Fruit fly (Drosophila melanogaster) whole organism, embryonic: Measurements from ENCODE around the gene meso18E.

Source experiments
- Abd-B ChIP-seq: fragments of 200-800 bp; sonication (Bioruptor generic); optimal IDR thresholded peaks from 2 replicates; lab custom pipeline; 2018; ENCODE audit warnings: missing biosample characterization, mild to moderate bottlenecking, missing genetic modification characterization, moderate library complexity
- Aef1 ChIP-seq: fragments of 200-800 bp; sonication (Bioruptor generic); IDR thresholded peaks from 3 replicates; pipeline ENCODE4 v1.3.6; 2022; ENCODE audit warnings: missing biosample characterization, missing genetic modification characterization
- Atf-2 ChIP-seq: fragments of 200-800 bp; sonication (Bioruptor generic); optimal IDR thresholded peaks from 2 replicates; lab custom pipeline; 2016; ENCODE audit warnings: missing biosample characterization, missing genetic modification characterization
- Awh ChIP-seq: fragments of 200-800 bp; sonication (Bioruptor generic); IDR thresholded peaks from 2 replicates; pipeline ENCODE4, ENCODE4 v1.3.6; 2022; ENCODE audit warnings: missing biosample characterization, missing genetic modification characterization
- CG10267 ChIP-seq: fragments of 200-800 bp; sonication (Bioruptor generic); optimal IDR thresholded peaks from 2 replicates; lab custom pipeline; 2018; ENCODE audit warnings: missing biosample characterization, mild to moderate bottlenecking, missing genetic modification characterization, moderate library complexity
- CG10979 ChIP-seq: fragments of 200-800 bp; sonication (Bioruptor generic); optimal IDR thresholded peaks from 2 replicates; lab custom pipeline; 2018; ENCODE audit warnings: missing biosample characterization, mild to moderate bottlenecking, missing genetic modification characterization, moderate library complexity
- CG11695 ChIP-seq: fragments of 200-800 bp; sonication (Bioruptor generic); IDR thresholded peaks from 3 replicates; pipeline ENCODE4 v1.3.6; 2022; ENCODE audit warnings: missing biosample characterization, missing genetic modification characterization
- CG12236 ChIP-seq: fragments of 200-800 bp; sonication (Bioruptor generic); optimal IDR thresholded peaks from 2 replicates; lab custom pipeline; 2016; ENCODE audit warnings: missing biosample characterization, missing genetic modification characterization
- CG12391 ChIP-seq: fragments of 200-800 bp; sonication (Bioruptor generic); optimal IDR thresholded peaks from 3 replicates; lab custom pipeline; 2018; ENCODE audit warnings: missing biosample characterization, mild to moderate bottlenecking, missing genetic modification characterization, moderate library complexity
- CG13287 ChIP-seq: fragments of 200-800 bp; sonication (Bioruptor generic); IDR thresholded peaks from 2 replicates; pipeline ENCODE4 v1.3.6; 2022; ENCODE audit warnings: missing biosample characterization, missing genetic modification characterization; ENCODE audit not compliant: partially characterized antibody
- CG13624 ChIP-seq: fragments of 200-800 bp; sonication (Bioruptor generic); optimal IDR thresholded peaks from 2 replicates; lab custom pipeline; 2016; ENCODE audit warnings: missing biosample characterization, missing genetic modification characterization
- CG15696 ChIP-seq: fragments of 200-800 bp; sonication (Bioruptor generic); optimal IDR thresholded peaks from 2 replicates; lab custom pipeline; 2019; ENCODE audit warnings: missing biosample characterization, mild to moderate bottlenecking, missing genetic modification characterization, moderate library complexity
- CG17361 ChIP-seq: fragments of 200-800 bp; sonication (Bioruptor generic); IDR thresholded peaks from 3 replicates; pipeline ENCODE4 v1.3.6; 2022; ENCODE audit warnings: missing biosample characterization, missing genetic modification characterization
- CG17385 ChIP-seq: fragments of 200-800 bp; sonication (Bioruptor generic); optimal IDR thresholded peaks from 3 replicates; lab custom pipeline; 2018; ENCODE audit warnings: missing biosample characterization, mild to moderate bottlenecking, missing genetic modification characterization
- CG18262 ChIP-seq: fragments of 200-800 bp; optimal IDR thresholded peaks from 3 replicates; lab custom pipeline; 2019; ENCODE audit warnings: missing biosample characterization, mild to moderate bottlenecking, missing genetic modification characterization, moderate library complexity
- CG2199 ChIP-seq: fragments of 200-800 bp; sonication (Bioruptor generic); IDR thresholded peaks from 3 replicates; pipeline ENCODE4 v1.3.6; 2022; ENCODE audit warnings: missing biosample characterization, missing genetic modification characterization
- CG32767 ChIP-seq: fragments of 200-800 bp; sonication (Bioruptor generic); IDR thresholded peaks from 2 replicates; pipeline ENCODE4 v1.3.6; 2022; ENCODE audit warnings: missing biosample characterization, missing genetic modification characterization
- CG33557 ChIP-seq: fragments of 200-800 bp; sonication (Bioruptor generic); optimal IDR thresholded peaks from 2 replicates; lab custom pipeline; 2019; ENCODE audit warnings: missing biosample characterization, mild to moderate bottlenecking, missing genetic modification characterization, moderate library complexity
- CG4617 ChIP-seq: fragments of 200-800 bp; sonication (Bioruptor generic); optimal IDR thresholded peaks from 3 replicates; lab custom pipeline; 2016; ENCODE audit warnings: missing biosample characterization, missing genetic modification characterization, borderline replicate concordance
- CG4707 ChIP-seq: fragments of 200-800 bp; sonication (Bioruptor generic); optimal IDR thresholded peaks from 2 replicates; lab custom pipeline; 2018; ENCODE audit warnings: missing biosample characterization, mild to moderate bottlenecking, missing genetic modification characterization, moderate library complexity
- CG6854 ChIP-seq: fragments of 200-800 bp; sonication (Bioruptor generic); optimal IDR thresholded peaks from 3 replicates; lab custom pipeline; 2017; ENCODE audit warnings: missing biosample characterization, mild to moderate bottlenecking, missing genetic modification characterization
- CG7357 ChIP-seq: fragments of 200-800 bp; sonication (Bioruptor generic); IDR thresholded peaks from 3 replicates; pipeline ENCODE4 v1.3.6; 2022; ENCODE audit warnings: missing biosample characterization, missing genetic modification characterization
- Deaf1 ChIP-seq: fragments of 200-800 bp; optimal IDR thresholded peaks from 3 replicates; lab custom pipeline; 2019; ENCODE audit warnings: missing biosample characterization, mild to moderate bottlenecking, missing genetic modification characterization, moderate library complexity
- Dp ChIP-seq: fragments of 200-800 bp; sonication (Bioruptor generic); optimal IDR thresholded peaks from 2 replicates; lab custom pipeline; 2018; ENCODE audit warnings: missing biosample characterization, mild to moderate bottlenecking, missing genetic modification characterization, moderate library complexity
- Dref ChIP-seq: fragments of 200-800 bp; sonication (Bioruptor generic); IDR thresholded peaks from 2 replicates; pipeline ENCODE4 v1.3.6; 2022; ENCODE audit warnings: missing biosample characterization, missing genetic modification characterization
- Elba2 ChIP-seq: fragments of 200-800 bp; sonication (Bioruptor generic); optimal IDR thresholded peaks from 3 replicates; lab custom pipeline; 2016; ENCODE audit warnings: missing biosample characterization, missing genetic modification characterization
- Kr ChIP-seq: fragments of 200-800 bp; sonication (Bioruptor generic); optimal IDR thresholded peaks from 2 replicates; lab custom pipeline; 2017; ENCODE audit warnings: missing biosample characterization, mild to moderate bottlenecking, missing genetic modification characterization
- Med ChIP-seq: fragments of 200-800 bp; sonication (Bioruptor generic); peaks from one replicate; lab custom pipeline; 2016; ENCODE audit warnings: missing biosample characterization, missing genetic modification characterization, mild to moderate bottlenecking, inconsistent platforms, moderate library complexity
- Mrtf ChIP-seq: fragments of 200-800 bp; sonication (Bioruptor generic); IDR thresholded peaks from 3 replicates; pipeline ENCODE4 v1.3.6; 2022; ENCODE audit warnings: missing biosample characterization, missing genetic modification characterization
- Pdp1 ChIP-seq, 2 experiments: fragments of 200-800 bp; sonication (Bioruptor generic); optimal IDR thresholded peaks; 3 replicates each; lab custom pipeline; 2016; ENCODE audit warnings: missing biosample characterization in 2 of 2, missing genetic modification characterization in 2 of 2, mild to moderate bottlenecking in 1 of 2, moderate library complexity in 1 of 2
- Poxn ChIP-seq: fragments of 200-800 bp; sonication (Bioruptor generic); IDR thresholded peaks from 2 replicates; pipeline ENCODE4 v1.3.6; 2022; ENCODE audit warnings: missing biosample characterization, missing genetic modification characterization
- ase ChIP-seq: fragments of 200-800 bp; sonication (Bioruptor generic); IDR thresholded peaks from 3 replicates; pipeline ENCODE4 v1.3.6; 2022; ENCODE audit warnings: missing biosample characterization, missing genetic modification characterization
- crol ChIP-seq: fragments of 200-800 bp; sonication (Bioruptor generic); IDR thresholded peaks from 2 replicates; pipeline ENCODE4 v1.3.6; 2022; ENCODE audit warnings: missing biosample characterization, missing genetic modification characterization
- da ChIP-seq: fragments of 200-800 bp; sonication (Bioruptor generic); optimal IDR thresholded peaks from 2 replicates; lab custom pipeline; 2016; ENCODE audit warnings: missing biosample characterization, missing genetic modification characterization
- dmrt11E ChIP-seq: fragments of 200-800 bp; sonication (Bioruptor generic); optimal IDR thresholded peaks from 3 replicates; lab custom pipeline; 2018; ENCODE audit warnings: missing biosample characterization, mild to moderate bottlenecking, missing genetic modification characterization, moderate library complexity
- dmrt99B ChIP-seq: fragments of 200-800 bp; sonication (Bioruptor generic); optimal IDR thresholded peaks from 2 replicates; lab custom pipeline; 2018; ENCODE audit warnings: missing biosample characterization, mild to moderate bottlenecking, missing genetic modification characterization, moderate library complexity
- emc ChIP-seq: fragments of 200-800 bp; sonication (Bioruptor generic); optimal IDR thresholded peaks from 2 replicates; lab custom pipeline; 2016; ENCODE audit warnings: missing biosample characterization, missing genetic modification characterization
- gem ChIP-seq: fragments of 200-800 bp; sonication (Bioruptor generic); optimal IDR thresholded peaks from 2 replicates; lab custom pipeline; 2019; ENCODE audit warnings: missing biosample characterization, mild to moderate bottlenecking, missing genetic modification characterization, moderate library complexity
- sens ChIP-seq: fragments of 200-800 bp; sonication (Bioruptor generic); peaks from one replicate; lab custom pipeline; 2016; ENCODE audit warnings: missing biosample characterization, missing genetic modification characterization
- slbo ChIP-seq: fragments of 200-800 bp; sonication (Bioruptor generic); IDR thresholded peaks from 2 replicates; pipeline ENCODE4 v1.3.6; 2022; ENCODE audit warnings: missing biosample characterization, missing genetic modification characterization
- sob ChIP-seq: fragments of 200-800 bp; sonication (Bioruptor generic); IDR thresholded peaks from 2 replicates; pipeline ENCODE4 v1.3.6; 2022; ENCODE audit warnings: missing biosample characterization, missing genetic modification characterization
- sr ChIP-seq: fragments of 200-800 bp; sonication (Bioruptor generic); IDR thresholded peaks from 3 replicates; pipeline ENCODE4 v1.3.6; 2022; ENCODE audit warnings: missing biosample characterization, missing genetic modification characterization
- twi ChIP-seq: fragments of 200-800 bp; optimal IDR thresholded peaks from 2 replicates; lab custom pipeline; 2019; ENCODE audit warnings: missing biosample characterization, mild to moderate bottlenecking, missing genetic modification characterization, moderate library complexity
- z ChIP-seq: fragments of 200-800 bp; sonication (Bioruptor generic); IDR thresholded peaks from 3 replicates; pipeline ENCODE4 v1.3.6; 2022; ENCODE audit warnings: missing biosample characterization, missing genetic modification characterization
- zen2 ChIP-seq: fragments of 200-800 bp; sonication (Bioruptor generic); IDR thresholded peaks from 3 replicates; pipeline ENCODE4 v1.3.6; 2022; ENCODE audit warnings: missing biosample characterization, missing genetic modification characterization; ENCODE audit not compliant: partially characterized antibody
- zf30C ChIP-seq: fragments of 200-800 bp; sonication (Bioruptor generic); optimal IDR thresholded peaks from 3 replicates; lab custom pipeline; 2018; ENCODE audit warnings: missing biosample characterization, mild to moderate bottlenecking, missing genetic modification characterization

meso18E gene

DNA sequence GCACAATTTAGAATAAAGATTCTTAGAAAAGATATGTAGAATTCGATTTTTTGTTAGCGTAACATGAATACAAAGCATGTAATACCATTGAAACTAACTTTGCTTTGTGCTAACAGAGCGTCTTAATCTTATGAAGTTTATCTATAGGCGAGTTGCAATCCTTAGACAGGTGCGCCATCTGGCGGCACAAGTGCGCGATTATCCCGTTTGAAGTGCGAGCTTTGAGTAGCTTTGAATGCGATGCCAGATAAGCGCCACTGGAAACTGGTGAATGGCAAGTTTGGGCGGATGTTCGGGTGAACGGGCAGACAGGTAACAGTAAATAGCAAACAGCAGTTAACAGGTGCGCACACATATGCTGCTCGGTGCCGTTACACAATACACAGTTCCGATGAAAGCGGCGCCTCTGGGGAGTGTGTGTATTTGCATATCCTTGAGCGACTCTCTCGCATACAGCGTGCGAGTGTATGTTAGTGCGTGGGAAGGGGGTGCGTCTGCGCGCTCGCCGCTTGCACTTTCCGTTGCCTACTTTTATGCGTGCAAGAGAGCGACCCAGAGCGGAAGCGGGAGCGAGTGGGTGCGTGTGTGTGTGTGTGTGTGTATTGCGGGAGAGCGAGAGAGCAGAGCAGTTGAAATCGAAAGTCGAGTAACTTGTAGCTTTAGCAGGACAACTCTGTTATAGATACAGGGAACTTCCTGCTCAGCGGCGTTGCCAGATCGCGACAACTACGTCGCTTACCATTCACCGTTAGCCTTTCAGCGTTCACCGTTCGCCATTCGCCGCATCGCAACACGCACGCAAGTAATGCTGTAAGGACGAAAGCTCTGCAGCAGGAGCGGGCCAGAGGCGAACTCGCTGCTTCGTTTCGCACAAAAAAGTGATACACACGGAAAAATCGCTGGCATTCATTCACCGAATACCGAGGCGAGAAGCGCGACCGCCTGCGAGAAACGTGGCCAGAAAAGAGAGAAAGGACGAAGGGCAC lies 5.4 kb upstream of the meso18E start, which contains the start of gene CG12531 (continued):
- TF ChIP-seq CG32767 (GFP tag; lab: Robert Waterston, UW) (peak; percentile 61; the same call in 1 of the 2 replicates), CG7357 (no peak), CG4617 (no peak), CG17385 (GFP tag; lab: Kevin White, UChicago) (no peak), Mrtf (no peak), Pdp1 (GFP tag; optimal IDR thresholded peaks at IDR 0.05; lab: Kevin White, UChicago) (peak in 1 of 2 experiments; percentile 57), CG11695 (no peak), CG13624 (no peak), CG15696 (no peak), CG13287 (GFP tag; lab: Robert Waterston, UW) (no peak), slbo (no peak), sr (GFP tag; lab: Robert Waterston, UW) (no peak), CG6854 (GFP tag; lab: Kevin White, UChicago) (no peak), sob (GFP tag; lab: Robert Waterston, UW) (no peak)

DNA sequence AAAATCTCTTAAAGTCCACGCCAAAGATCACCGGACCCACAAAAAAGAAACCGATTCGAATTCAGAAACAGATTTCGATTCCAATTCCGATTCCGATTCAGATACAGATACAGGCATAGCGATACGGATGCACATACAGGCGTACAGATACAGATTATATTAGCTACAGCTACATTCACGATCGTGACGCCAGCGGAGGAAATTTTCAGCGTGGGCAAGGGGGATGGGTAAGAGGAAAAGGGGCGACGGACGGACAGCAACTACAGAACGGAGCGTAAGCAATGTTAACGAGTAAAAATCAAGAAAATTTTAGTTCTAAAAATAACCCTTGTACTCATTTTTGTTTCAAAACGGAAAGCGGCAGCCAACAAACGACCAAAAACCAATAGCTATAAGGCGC lies 4.2 kb upstream of the meso18E start:
- TF ChIP-seq z (GFP tag; lab: Robert Waterston, UW) (0 out of 3 replicates have a peak, but pooled peaks have one; percentile 45), crol (GFP tag; lab: Robert Waterston, UW) (peak; percentile 75; the same call in 1 of the 2 replicates), CG2199 (GFP tag; lab: Robert Waterston, UW) (peak; percentile 54; the same call in 2 of the 3 replicates), ase (GFP tag; lab: Robert Waterston, UW) (no peak), Deaf1 (tag; lab: Kevin White, UChicago) (peak; percentile 10)

DNA sequence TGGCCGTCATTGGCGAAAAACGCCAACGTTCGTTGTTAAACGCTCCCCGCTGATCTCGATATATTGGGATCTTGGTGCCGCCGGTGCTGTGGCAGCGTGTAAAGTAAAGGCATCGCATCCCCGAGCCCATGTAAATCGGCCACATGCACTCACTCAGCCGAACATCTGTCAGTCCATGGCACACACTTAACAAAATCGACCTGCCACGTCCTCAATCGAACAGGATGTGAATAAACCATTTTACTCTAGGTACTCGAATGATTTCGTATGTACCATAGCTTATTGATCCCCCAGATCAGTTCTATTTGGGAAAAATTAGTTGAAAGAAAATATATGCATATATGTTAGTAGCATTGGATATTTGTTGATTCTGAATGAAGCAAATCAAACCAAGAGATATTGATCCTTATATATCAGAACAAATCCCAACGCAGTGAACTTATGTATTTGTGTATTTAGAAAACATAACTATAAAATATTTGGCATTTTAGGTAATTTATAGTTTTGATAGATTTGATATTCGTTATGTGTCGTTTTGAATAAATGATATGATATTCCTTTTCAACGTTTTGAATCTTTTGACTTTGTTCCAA lies 3.6 kb upstream of the meso18E start:
- TF ChIP-seq Atf-2 (GFP tag; lab: Kevin White, UChicago) (no peak), dmrt99B (tag; lab: Kevin White, UChicago) (no peak), CG10979 (tag; lab: Kevin White, UChicago) (peak; percentile 16), Poxn (GFP tag; lab: Robert Waterston, UW) (no peak), Aef1 (GFP tag; lab: Robert Waterston, UW) (no peak), CG12236 (GFP tag; lab: Kevin White, UChicago) (no peak), Dp (GFP tag; lab: Kevin White, UChicago) (no peak), Abd-B (GFP tag; lab: Kevin White, UChicago) (no peak), Awh (no peak), CG10267 (tag; lab: Kevin White, UChicago) (peak; percentile 2), CG33557 (GFP tag; lab: Kevin White, UChicago) (peak; percentile 10), CG18262 (peak; percentile 42), dmrt11E (peak; percentile 39), CG2199 (GFP tag; lab: Robert Waterston, UW) (no peak), twi (tag; lab: Kevin White, UChicago) (peak; percentile 92), CG17361 (GFP tag; lab: Robert Waterston, UW) (peak; percentile 64; the same call in 2 of the 3 replicates), CG12391 (tag; lab: Kevin White, UChicago) (peak; percentile 8), da (no peak), Elba2 (no peak), zf30C (peak; percentile 71), Kr (GFP tag; lab: Kevin White, UChicago) (no peak), emc (GFP tag; lab: Kevin White, UChicago) (no peak), sens (GFP tag; lab: Kevin White, UChicago) (peak; percentile 81), gem (peak; percentile 27), Med (GFP tag; lab: Kevin White, UChicago) (peak; percentile 31), CG4707 (no peak), zen2 (GFP tag; lab: Robert Waterston, UW) (no peak), Dref (GFP tag; lab: Robert Waterston, UW) (no peak)
